Fruit fly (Drosophila melanogaster) whole organism, embryonic: ENCODE measurements around the gene CG13311.

Source experiments
- CG15011 ChIP-seq: fragments of 200-800 bp; sonication (Bioruptor generic); optimal IDR thresholded peaks from 3 replicates; lab custom pipeline; 2018; ENCODE audit warnings: missing biosample characterization, mild to moderate bottlenecking, missing genetic modification characterization
- CG15269 ChIP-seq: fragments of 200-800 bp; sonication (Bioruptor generic); optimal IDR thresholded peaks from 2 replicates; lab custom pipeline; 2018; ENCODE audit warnings: missing biosample characterization, mild to moderate bottlenecking, missing genetic modification characterization, moderate library complexity
- CG8359 ChIP-seq: fragments of 200-800 bp; sonication (Bioruptor generic); optimal IDR thresholded peaks from 2 replicates; lab custom pipeline; 2017; ENCODE audit warnings: missing biosample characterization, mild to moderate bottlenecking, missing genetic modification characterization, borderline replicate concordance
- CG8944 ChIP-seq: fragments of 200-800 bp; sonication (Bioruptor generic); optimal IDR thresholded peaks from 3 replicates; lab custom pipeline; 2016; ENCODE audit warnings: missing biosample characterization, missing genetic modification characterization
- Ptx1 ChIP-seq: fragments of 200-800 bp; sonication (Bioruptor generic); IDR thresholded peaks from 2 replicates; pipeline ENCODE4 v1.3.6; 2022; ENCODE audit warnings: missing biosample characterization, missing genetic modification characterization
- ash1 ChIP-seq: fragments of 200-800 bp; sonication (Bioruptor generic); optimal IDR thresholded peaks from 2 replicates; lab custom pipeline; 2018; ENCODE audit warnings: missing biosample characterization, mild to moderate bottlenecking, missing genetic modification characterization
- bsh ChIP-seq, 2 experiments: fragments of 200-800 bp; sonication (Bioruptor generic); optimal IDR thresholded peaks; 2 replicates each; lab custom pipeline; 2017 to 2018; ENCODE audit warnings: mild to moderate bottlenecking in 2 of 2, missing biosample characterization in 2 of 2, missing genetic modification characterization in 2 of 2, moderate library complexity in 1 of 2
- ci ChIP-seq: fragments of 200-800 bp; sonication (Bioruptor generic); IDR thresholded peaks from 3 replicates; pipeline ENCODE4 v1.3.6; 2022; ENCODE audit warnings: missing biosample characterization, missing genetic modification characterization
- cwo ChIP-seq: fragments of 200-800 bp; sonication (Bioruptor generic); optimal IDR thresholded peaks from 3 replicates; lab custom pipeline; 2017; ENCODE audit warnings: missing biosample characterization, missing genetic modification characterization, mild to moderate bottlenecking, moderate library complexity, missing genetic modification reagents
- grn ChIP-seq: fragments of 200-800 bp; sonication (Bioruptor generic); optimal IDR thresholded peaks from 3 replicates; lab custom pipeline; 2017; ENCODE audit warnings: missing biosample characterization, missing genetic modification characterization
- sc ChIP-seq, 3 experiments: fragments of >200 bp in 2 of 3; fragments of 200-800 bp in 1 of 3; sonication (Bioruptor generic) in 1 of 3; optimal IDR thresholded peaks; 2 replicates in 2 of 3; 3 replicates in 1 of 3; lab custom pipeline; 2017; ENCODE audit warnings: mild to moderate bottlenecking in 1 of 3, missing biosample characterization in 1 of 3, missing genetic modification characterization in 1 of 3, missing genetic modification reagents in 1 of 3

dm6 chr3L:8804082-8804814 is 2.3 kb upstream of the CG13311 start, which contains the start of the genes CG32023 and CG34427:
- no peak for TF ChIP-seq ci (GFP tag; lab: Robert Waterston, UW)
- TF ChIP-seq bsh (GFP tag; optimal IDR thresholded peaks at IDR 0.05; lab: Kevin White, UChicago), result no peak
- TF ChIP-seq CG15269, result no peak
- TF ChIP-seq Ptx1, result no peak
- TF ChIP-seq grn (GFP tag; lab: Kevin White, UChicago), result no peak
- no peak for TF ChIP-seq cwo (GFP tag; lab: Kevin White, UChicago)
- TF ChIP-seq CG8944 (GFP tag; lab: Kevin White, UChicago), result no peak
- no peak for TF ChIP-seq sc (optimal IDR thresholded peaks at IDR 0.05; lab: Kevin White, UChicago)
- TF ChIP-seq sc (GFP tag; optimal IDR thresholded peaks at IDR 0.05; lab: Kevin White, UChicago), result no peak
- TF ChIP-seq ash1 (GFP tag; lab: Kevin White, UChicago), result no peak
- TF ChIP-seq CG15011 (GFP tag; lab: Kevin White, UChicago), result no peak
- no peak for TF ChIP-seq CG8359 (GFP tag; lab: Kevin White, UChicago)
